Worm (Caenorhabditis elegans) whole organism, mixed stage, embryonic: ENCODE measurements around the gene K09B3.1.

Experiments
- ceh-43 ChIP-seq: fragments of 200-800 bp; sonication (Bioruptor generic); optimal IDR thresholded peaks from 2 replicates; lab custom pipeline; 2018; ENCODE audit warnings: mild to moderate bottlenecking, missing genetic modification characterization, moderate library complexity, missing compliant biosample characterization
- ces-1 ChIP-seq: fragments of 150-350 bp; optimal IDR thresholded peaks from 2 replicates; lab custom pipeline; 2014; ENCODE audit warnings: missing biosample characterization, missing genetic modification reagents, missing genetic modification characterization
- elt-3 ChIP-seq: fragments of 150-350 bp; optimal IDR thresholded peaks from 2 replicates; lab custom pipeline; 2014; ENCODE audit warnings: missing biosample characterization, missing genetic modification characterization
- flh-1 ChIP-seq: fragments of 200-800 bp; sonication (Bioruptor generic); optimal IDR thresholded peaks from 2 replicates; lab custom pipeline; 2018; ENCODE audit warnings: mild to moderate bottlenecking, missing genetic modification characterization, moderate library complexity, missing compliant biosample characterization
- lin-13 ChIP-seq: fragments of 150-350 bp; optimal IDR thresholded peaks from 2 replicates; lab custom pipeline; 2014; ENCODE audit warnings: missing biosample characterization, missing genetic modification characterization
- lsy-2 ChIP-seq: fragments of 150-350 bp; optimal IDR thresholded peaks from 2 replicates; lab custom pipeline; 2014; ENCODE audit warnings: missing biosample characterization, missing genetic modification characterization
- nhr-12 ChIP-seq: fragments of 150-350 bp; optimal IDR thresholded peaks from 2 replicates; lab custom pipeline; 2014; ENCODE audit warnings: missing biosample characterization, missing genetic modification characterization
- nhr-237 ChIP-seq: fragments of 150-350 bp; optimal IDR thresholded peaks from 2 replicates; lab custom pipeline; 2014; ENCODE audit warnings: missing biosample characterization, missing genetic modification characterization
- nhr-76 ChIP-seq: sonication (generic microtip); optimal IDR thresholded peaks from 2 replicates; lab custom pipeline; 2017; ENCODE audit warnings: missing biosample characterization, missing genetic modification characterization
- snpc-4 ChIP-seq: fragments of 150-350 bp; optimal IDR thresholded peaks from 2 replicates; lab custom pipeline; 2014; ENCODE audit warnings: missing biosample characterization, missing genetic modification characterization
- unc-39 ChIP-seq: fragments of 150-350 bp; optimal IDR thresholded peaks from 2 replicates; lab custom pipeline; 2014; ENCODE audit warnings: missing biosample characterization, missing genetic modification characterization

DNA sequence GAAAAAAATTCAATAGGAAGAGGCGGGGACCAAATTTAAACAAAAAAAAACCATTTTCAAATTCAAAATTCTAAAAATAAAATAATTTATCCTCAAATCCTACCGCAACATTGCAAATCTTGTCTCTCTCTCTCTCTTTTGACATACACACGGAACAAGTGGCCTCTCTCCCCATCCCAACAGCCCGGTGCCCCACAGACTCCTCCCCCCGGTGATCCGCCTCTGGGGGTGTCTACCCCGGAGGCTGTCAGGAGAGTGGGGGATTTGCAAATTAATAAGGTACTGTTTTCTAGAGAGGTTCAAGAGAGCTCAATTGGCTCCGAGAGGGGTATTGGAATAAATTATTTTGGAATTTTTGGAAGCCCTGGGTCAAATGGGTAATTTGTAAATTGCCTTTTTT, 26.8 kb upstream of the K09B3.1 start:
- no peak for TF ChIP-seq snpc-4
- no peak for TF ChIP-seq nhr-76 (tag; lab: Kevin White, UChicago)
- no peak for TF ChIP-seq ces-1
- no peak for TF ChIP-seq nhr-237
- no peak for TF ChIP-seq lsy-2
- no peak for TF ChIP-seq flh-1 (GFP tag; lab: Kevin White, UChicago)
- no peak for TF ChIP-seq ceh-43 (GFP tag; lab: Kevin White, UChicago)
- no peak for TF ChIP-seq lin-13 (tag; lab: Kevin White, UChicago)
- TF ChIP-seq unc-39 (tag; lab: Kevin White, UChicago), result no peak
- no peak for TF ChIP-seq elt-3 (tag; lab: Kevin White, UChicago)
- TF ChIP-seq nhr-12 (tag; lab: Kevin White, UChicago), result no peak
